Worm (Caenorhabditis elegans) whole organism, L4 larva: ENCODE results near the gene ram-5.
A peak's percentile ranks its signal among the peaks of the same experiment; 100 is the strongest.

Experiments used
- F26F4.8 ChIP-seq: fragments of 200-800 bp; sonication (Bioruptor generic); conservative IDR thresholded peaks from 2 replicates; pipeline ENCODE4 v1.3.6; 2022; ENCODE audit warnings: missing genetic modification characterization, missing compliant biosample characterization
- F49E8.2 ChIP-seq: sonication (generic microtip); optimal IDR thresholded peaks from 2 replicates; lab custom pipeline; 2016; ENCODE audit warnings: missing compliant biosample characterization, mild to moderate bottlenecking, missing genetic modification characterization, borderline replicate concordance
- Y48G9A.11 ChIP-seq: fragments of 200-800 bp; sonication (Bioruptor generic); IDR thresholded peaks from 2 replicates; pipeline ENCODE4 v1.3.6; 2022; ENCODE audit warnings: missing genetic modification reagents, missing genetic modification characterization, missing compliant biosample characterization
- ZK337.2 ChIP-seq: fragments of 200-800 bp; sonication (Bioruptor generic); IDR thresholded peaks from 2 replicates; pipeline ENCODE4 v1.3.6; 2022; ENCODE audit warnings: missing genetic modification reagents, missing genetic modification characterization, missing compliant biosample characterization
- aha-1 ChIP-seq: fragments of 150-350 bp; peaks from one replicate; lab custom pipeline; 2014; ENCODE audit warnings: missing biosample characterization, missing genetic modification characterization
- arid-1 ChIP-seq: fragments of 200-800 bp; sonication (Bioruptor generic); conservative IDR thresholded peaks from 2 replicates; pipeline ENCODE4 v1.3.6; 2022; ENCODE audit warnings: missing genetic modification reagents, missing genetic modification characterization, missing compliant biosample characterization
- ceh-20 ChIP-seq: fragments of 200-800 bp; sonication (Bioruptor generic); IDR thresholded peaks from 2 replicates; pipeline ENCODE4 v1.3.6; 2022; ENCODE audit warnings: missing genetic modification reagents, missing genetic modification characterization, missing compliant biosample characterization
- ceh-82 ChIP-seq: sonication (generic microtip); optimal IDR thresholded peaks from 2 replicates; lab custom pipeline; 2017; ENCODE audit warnings: missing biosample characterization, missing genetic modification characterization
- ctbp-1 ChIP-seq: fragments of 200-800 bp; sonication (Bioruptor generic); IDR thresholded peaks from 2 replicates; pipeline ENCODE4 v1.3.6; 2022; ENCODE audit warnings: missing genetic modification reagents, missing genetic modification characterization, missing compliant biosample characterization
- daf-12 ChIP-seq: fragments of 150-350 bp; optimal IDR thresholded peaks from 2 replicates; lab custom pipeline; 2014; ENCODE audit warnings: missing biosample characterization, missing genetic modification reagents, missing genetic modification characterization
- daf-16 ChIP-seq, 3 experiments: sonication (generic microtip); optimal IDR thresholded peaks; 2 replicates each; lab custom pipeline; 2016 to 2017; ENCODE audit warnings: missing genetic modification characterization in 3 of 3, missing genetic modification reagents in 3 of 3, mild to moderate bottlenecking in 2 of 3, missing compliant biosample characterization in 2 of 3, missing biosample characterization in 1 of 3, moderate library complexity in 1 of 3
- duxl-1 ChIP-seq: sonication (generic microtip); optimal IDR thresholded peaks from 2 replicates; lab custom pipeline; 2016; ENCODE audit warnings: mild to moderate bottlenecking, missing genetic modification characterization, moderate library complexity, missing compliant biosample characterization; ENCODE audit not compliant: poor library complexity
- dve-1 ChIP-seq: sonication (generic microtip); optimal IDR thresholded peaks from 2 replicates; lab custom pipeline; 2017; ENCODE audit warnings: antibody characterized with exemption, mild to moderate bottlenecking, missing genetic modification characterization, missing compliant biosample characterization; ENCODE audit not compliant: insufficient read depth
- egl-27 ChIP-seq: sonication (generic microtip); optimal IDR thresholded peaks from 3 replicates; lab custom pipeline; 2017; ENCODE audit warnings: missing biosample characterization, missing genetic modification reagents, missing genetic modification characterization
- egl-43 ChIP-seq: fragments of 200-800 bp; sonication (Bioruptor generic); IDR thresholded peaks from 2 replicates; pipeline ENCODE4 v1.3.6; 2022; ENCODE audit warnings: missing genetic modification reagents, missing genetic modification characterization, missing compliant biosample characterization
- fkh-10 ChIP-seq: fragments of 150-350 bp; optimal IDR thresholded peaks from 2 replicates; lab custom pipeline; 2014; ENCODE audit warnings: missing biosample characterization, missing genetic modification reagents, missing genetic modification characterization
- gei-8 ChIP-seq: fragments of 200-800 bp; sonication (Bioruptor generic); optimal IDR thresholded peaks from 2 replicates; lab custom pipeline; 2018; ENCODE audit warnings: mild to moderate bottlenecking, missing genetic modification characterization, missing compliant biosample characterization
- hif-1 ChIP-seq, 2 experiments: sonication (generic microtip); optimal IDR thresholded peaks; 2 replicates each; lab custom pipeline; 2016 to 2017; ENCODE audit warnings: missing compliant biosample characterization in 2 of 2, missing genetic modification characterization in 2 of 2, missing genetic modification reagents in 2 of 2, missing genotype in 2 of 2, mild to moderate bottlenecking in 1 of 2
- hlh-11 ChIP-seq: fragments of 200-800 bp; sonication (Bioruptor generic); optimal IDR thresholded peaks from 2 replicates; lab custom pipeline; 2018; ENCODE audit warnings: mild to moderate bottlenecking, missing genetic modification characterization, missing compliant biosample characterization
- hlh-30 ChIP-seq: sonication (generic microtip); optimal IDR thresholded peaks from 2 replicates; lab custom pipeline; 2017; ENCODE audit warnings: antibody characterized with exemption, mild to moderate bottlenecking, missing genetic modification characterization, missing compliant biosample characterization; ENCODE audit not compliant: insufficient read depth
- lim-7 ChIP-seq: fragments of 200-800 bp; sonication (Bioruptor generic); IDR thresholded peaks from 2 replicates; pipeline ENCODE4 v1.3.6; 2022; ENCODE audit warnings: missing genetic modification characterization, missing compliant biosample characterization
- lin-13 ChIP-seq: fragments of 150-350 bp; optimal IDR thresholded peaks from 2 replicates; lab custom pipeline; 2014; ENCODE audit warnings: missing biosample characterization, missing genetic modification reagents, missing genetic modification characterization
- lir-3 ChIP-seq: sonication (generic microtip); optimal IDR thresholded peaks from 2 replicates; lab custom pipeline; 2016; ENCODE audit warnings: mild to moderate bottlenecking, missing genetic modification characterization, missing compliant biosample characterization
- lsy-2 ChIP-seq, 2 experiments: fragments of 150-350 bp in 1 of 2; sonication (generic microtip) in 1 of 2; optimal IDR thresholded peaks; 2 replicates each; lab custom pipeline; 2014 to 2017; ENCODE audit warnings: missing biosample characterization in 2 of 2, missing genetic modification characterization in 2 of 2
- madf-9 ChIP-seq: fragments of 200-800 bp; sonication (Bioruptor generic); conservative IDR thresholded peaks from 2 replicates; pipeline ENCODE4 v1.3.6; 2022; ENCODE audit warnings: missing genetic modification reagents, missing genetic modification characterization, missing compliant biosample characterization
- mdl-1 ChIP-seq, 2 experiments: fragments of 150-350 bp in 1 of 2; sonication (generic microtip) in 1 of 2; optimal IDR thresholded peaks; 2 replicates each; lab custom pipeline; 2014 to 2017; ENCODE audit warnings: missing biosample characterization in 2 of 2, missing genetic modification characterization in 2 of 2
- mdt-29 ChIP-seq: fragments of 200-800 bp; sonication (Bioruptor generic); IDR thresholded peaks from 2 replicates; pipeline ENCODE4 v1.3.6; 2022; ENCODE audit warnings: missing genetic modification reagents, missing genetic modification characterization, missing compliant biosample characterization
- mep-1 ChIP-seq: fragments of 150-350 bp; sonication (generic microtip); optimal IDR thresholded peaks from 3 replicates; lab custom pipeline; 2014; ENCODE audit warnings: missing biosample characterization, missing genetic modification characterization
- mxl-2 ChIP-seq: fragments of 200-800 bp; sonication (Bioruptor generic); conservative IDR thresholded peaks from 2 replicates; pipeline ENCODE4 v1.3.6; 2022; ENCODE audit warnings: missing genetic modification reagents, missing genetic modification characterization, missing compliant biosample characterization
- mxl-3 ChIP-seq: fragments of 200-800 bp; sonication (Bioruptor generic); optimal IDR thresholded peaks from 2 replicates; lab custom pipeline; 2018; ENCODE audit warnings: mild to moderate bottlenecking, missing genetic modification characterization, missing compliant biosample characterization
- nhr-237 ChIP-seq: sonication (generic microtip); optimal IDR thresholded peaks from 2 replicates; lab custom pipeline; 2017; ENCODE audit warnings: missing biosample characterization, missing genetic modification characterization
- nhr-28 ChIP-seq: fragments of 150-350 bp; optimal IDR thresholded peaks from 2 replicates; lab custom pipeline; 2014; ENCODE audit warnings: missing biosample characterization, missing genetic modification characterization
- nhr-48 ChIP-seq: sonication (generic microtip); optimal IDR thresholded peaks from 2 replicates; lab custom pipeline; 2016; ENCODE audit warnings: mild to moderate bottlenecking, missing genetic modification characterization, missing compliant biosample characterization
- nhr-6 ChIP-seq: fragments of 150-350 bp; optimal IDR thresholded peaks from 2 replicates; lab custom pipeline; 2014; ENCODE audit warnings: missing biosample characterization, missing genetic modification characterization
- pha-4 ChIP-seq, 2 experiments: fragments of 150-350 bp in 1 of 2; fragments of 200-800 bp in 1 of 2; sonication (Bioruptor generic) in 1 of 2; IDR thresholded peaks in 1 of 2; optimal IDR thresholded peaks in 1 of 2; 2 replicates each; pipeline versions ENCODE4 v1.3.6 to Lab custom; 2014 to 2022; ENCODE audit warnings: missing genetic modification characterization in 2 of 2, missing genetic modification reagents in 2 of 2, missing biosample characterization in 1 of 2, missing compliant biosample characterization in 1 of 2
- saeg-2 ChIP-seq: fragments of 200-800 bp; sonication (Bioruptor generic); IDR thresholded peaks from 2 replicates; pipeline ENCODE4 v1.3.6; 2022; ENCODE audit warnings: missing genetic modification reagents, missing genetic modification characterization, missing compliant biosample characterization
- set-16 ChIP-seq: fragments of 200-800 bp; sonication (Bioruptor generic); IDR thresholded peaks from 2 replicates; pipeline ENCODE4 v1.3.6; 2022; ENCODE audit warnings: missing genetic modification reagents, missing genetic modification characterization, missing compliant biosample characterization
- spr-1 ChIP-seq: sonication (generic microtip); optimal IDR thresholded peaks from 2 replicates; lab custom pipeline; 2016; ENCODE audit warnings: mild to moderate bottlenecking, missing genetic modification characterization, missing compliant biosample characterization
- tag-97 ChIP-seq: fragments of 200-800 bp; sonication (Bioruptor generic); IDR thresholded peaks from 2 replicates; pipeline ENCODE4 v1.3.6; 2022; ENCODE audit warnings: missing genetic modification characterization, missing compliant biosample characterization
- tra-1 ChIP-seq: fragments of 200-800 bp; sonication (Bioruptor generic); IDR thresholded peaks from 2 replicates; pipeline ENCODE4 v1.3.6; 2022; ENCODE audit warnings: missing genetic modification reagents, missing genetic modification characterization, missing compliant biosample characterization
- unc-62 ChIP-seq, 3 experiments: fragments of 150-350 bp in 1 of 3; sonication (generic microtip); optimal IDR thresholded peaks in 2 of 3; peaks in 1 of 3; 1 replicate in 1 of 3; 2 replicates in 2 of 3; lab custom pipeline; 2014 to 2017; ENCODE audit warnings: missing biosample characterization in 3 of 3, missing genetic modification characterization in 3 of 3, missing genetic modification reagents in 3 of 3, missing genotype in 1 of 3
- zfp-3 ChIP-seq: fragments of 200-800 bp; sonication (Bioruptor generic); conservative IDR thresholded peaks from 2 replicates; pipeline ENCODE4 v1.3.6; 2022; ENCODE audit warnings: missing genetic modification reagents, missing genetic modification characterization, missing compliant biosample characterization
- zip-2 ChIP-seq: fragments of 150-350 bp; optimal IDR thresholded peaks from 2 replicates; lab custom pipeline; 2014; ENCODE audit warnings: missing biosample characterization, missing genetic modification characterization

Gene ram-5

ce11 chrX:14561416-14561973 lies 11.5 kb downstream of the ram-5 start (continued):
- TF ChIP-seq saeg-2 (peak; percentile 86), lim-7 (no peak), gei-8 (GFP tag; lab: Kevin White, UChicago) (no peak), hif-1 (tag; optimal IDR thresholded peaks at IDR 0.05; lab: Kevin White, UChicago) (peak; percentile 49 to 98), ceh-20 (GFP tag; lab: Robert Waterston, UW) (peak; percentile 80), egl-43 (peak; percentile 66)
- TF ChIP-seq, all 104 proteins: peak for 35

- no peak for TF ChIP-seq F26F4.8
- 0 out of 2 replicates have a peak, but pooled peaks have one; percentile 31 for TF ChIP-seq saeg-2
- TF ChIP-seq spr-1 = no peak
- peak; percentile 9 for TF ChIP-seq fkh-10 (GFP tag; lab: Kevin White, UChicago)
- no peak for TF ChIP-seq duxl-1 (tag; lab: Kevin White, UChicago)
- no peak for TF ChIP-seq zip-2 (tag; lab: Kevin White, UChicago)
- peak; percentile 30; the same call in 1 of the 2 replicates for TF ChIP-seq mdt-29 (GFP tag; lab: Robert Waterston, UW)
- TF ChIP-seq mxl-2 (GFP tag; lab: Robert Waterston, UW) = peak; percentile 36; the same call in 1 of the 2 replicates
- TF ChIP-seq madf-9 (GFP tag; lab: Robert Waterston, UW) = no peak
- TF ChIP-seq ctbp-1 = peak; percentile 89
- TF ChIP-seq mdl-1 (tag; optimal IDR thresholded peaks at IDR 0.05; lab: Kevin White, UChicago) = peak in 1 of 2 experiments; percentile 30
- peak; percentile 91 for TF ChIP-seq nhr-28 (tag; lab: Kevin White, UChicago)
- TF ChIP-seq unc-62 (GFP tag; optimal IDR thresholded peaks at IDR 0.05 in 1 of 2; lab: Kevin White, UChicago) = peak in 1 of 2 experiments; percentile 23
- no peak for TF ChIP-seq unc-62 (tag; optimal IDR thresholded peaks at IDR 0.05; lab: Kevin White, UChicago)
- TF ChIP-seq daf-16 (GFP tag; optimal IDR thresholded peaks at IDR 0.05; lab: Kevin White, UChicago) = peak in 1 of 2 experiments; percentile 36
- peak; percentile 28 for TF ChIP-seq daf-16 (tag; optimal IDR thresholded peaks at IDR 0.05; lab: Kevin White, UChicago)
- TF ChIP-seq nhr-237 = no peak
- no peak for TF ChIP-seq arid-1 (GFP tag; lab: Robert Waterston, UW)
- TF ChIP-seq mep-1 (tag; lab: Kevin White, UChicago) = peak; percentile 25
- no peak for TF ChIP-seq zfp-3
- peak; percentile 98 for TF ChIP-seq aha-1 (tag; lab: Kevin White, UChicago)
- no peak for TF ChIP-seq ZK337.2
- no peak for TF ChIP-seq ceh-82 (tag; lab: Kevin White, UChicago)
- TF ChIP-seq egl-43 = peak; percentile 66; the same call in 1 of the 2 replicates
- no peak for TF ChIP-seq lir-3 (tag; lab: Kevin White, UChicago)
- peak; percentile 39 for TF ChIP-seq hlh-11 (tag; lab: Kevin White, UChicago)
- peak; percentile 34; the same call in 1 of the 2 replicates for TF ChIP-seq pha-4 (GFP tag; IDR thresholded peaks at IDR 0.05; lab: Robert Waterston, UW)
- no peak for TF ChIP-seq pha-4 (tag; optimal IDR thresholded peaks at IDR 0.05; lab: Kevin White, UChicago)
- no peak for TF ChIP-seq egl-27 (tag; lab: Kevin White, UChicago)
- TF ChIP-seq nhr-48 = peak; percentile 90
- TF ChIP-seq dve-1 = peak; percentile 54
- TF ChIP-seq tag-97 (GFP tag; lab: Robert Waterston, UW) = no peak
- no peak for TF ChIP-seq set-16 (GFP tag; lab: Robert Waterston, UW)
- peak; percentile 58 for TF ChIP-seq lin-13 (GFP tag; lab: Kevin White, UChicago)
- TF ChIP-seq gei-8 (GFP tag; lab: Kevin White, UChicago) = no peak
- TF ChIP-seq hlh-30 (tag; lab: Kevin White, UChicago) = peak; percentile 78
- TF ChIP-seq ceh-20 (GFP tag; lab: Robert Waterston, UW) = peak; percentile 43; the same call in 1 of the 2 replicates
- no peak for TF ChIP-seq mxl-3 (GFP tag; lab: Kevin White, UChicago)
- no peak for TF ChIP-seq F49E8.2 (tag; lab: Kevin White, UChicago)
- TF ChIP-seq lsy-2 (tag; optimal IDR thresholded peaks at IDR 0.05; lab: Kevin White, UChicago) = peak in 1 of 2 experiments; percentile 77
- 0 out of 2 replicates have a peak, but pooled peaks have one; percentile 52 for TF ChIP-seq tra-1 (GFP tag; lab: Robert Waterston, UW)
- TF ChIP-seq Y48G9A.11 (GFP tag; lab: Robert Waterston, UW) = no peak
- peak; percentile 7 for TF ChIP-seq nhr-6
- no peak for TF ChIP-seq daf-12
Measured at ce11 chrX:14562286-14563086, 12.5 kb downstream of the ram-5 start.
